Fruit fly (Drosophila melanogaster): ENCODE measurements around the gene Nplp2.

Gene Nplp2

dm6 chr3L:13403141-13403867 lies 47.1 kb downstream of the Nplp2 start (continued):
- no peak for TF ChIP-seq tx (GFP tag; optimal IDR thresholded peaks at IDR 0.05)
- TF ChIP-seq vfl (GFP tag; optimal IDR thresholded peaks at IDR 0.05), result no peak
- TF ChIP-seq CG11696 (GFP tag; IDR thresholded peaks at IDR 0.05), result no peak
- peak; percentile 68 for TF ChIP-seq nmo (GFP tag; optimal IDR thresholded peaks at IDR 0.05)
- TF ChIP-seq CG7928 (GFP tag; optimal IDR thresholded peaks at IDR 0.05), result no peak
- peak; percentile 60 for TF ChIP-seq gem (tag; optimal IDR thresholded peaks at IDR 0.05)
- TF ChIP-seq HmgD (GFP tag; optimal IDR thresholded peaks at IDR 0.05), result no peak
- TF ChIP-seq bsh (GFP tag; optimal IDR thresholded peaks at IDR 0.05), result peak in 1 of 2 experiments; percentile 18
- TF ChIP-seq CG11093 (GFP tag; IDR thresholded peaks at IDR 0.05), result no peak
- TF ChIP-seq psq (GFP tag; optimal IDR thresholded peaks at IDR 0.05), result no peak
- TF ChIP-seq hkb (optimal IDR thresholded peaks at IDR 0.05), result no peak
- no peak for TF ChIP-seq hkb (GFP tag; IDR thresholded peaks at IDR 0.05)
- 0 out of 2 replicates have a peak, but pooled peaks have one; percentile 23 for TF ChIP-seq vvl (GFP tag; IDR thresholded peaks at IDR 0.05)
- TF ChIP-seq CG2199 (GFP tag; IDR thresholded peaks at IDR 0.05), result no peak
- TF ChIP-seq Ravus (GFP tag; IDR thresholded peaks at IDR 0.05), result no peak
- no peak for TF ChIP-seq CG31365 (tag; optimal IDR thresholded peaks at IDR 0.05)
- no peak for TF ChIP-seq pan (optimal IDR thresholded peaks at IDR 0.05)
- peak in 1 of 2 experiments; percentile 16 for TF ChIP-seq pan (GFP tag; optimal IDR thresholded peaks at IDR 0.05 in 1 of 2, IDR thresholded peaks at IDR 0.05 in 1 of 2)
- TF ChIP-seq CG15269 (tag; optimal IDR thresholded peaks at IDR 0.05), result no peak
- no peak for TF ChIP-seq CG31224 (GFP tag; IDR thresholded peaks at IDR 0.05)
- no peak for TF ChIP-seq ara (GFP tag; IDR thresholded peaks at IDR 0.05)
- no peak for TF ChIP-seq Elba2 (GFP tag; optimal IDR thresholded peaks at IDR 0.05)
- no peak for TF ChIP-seq Stat92E (GFP tag; optimal IDR thresholded peaks at IDR 0.05)
- TF ChIP-seq Doc2 (GFP tag; IDR thresholded peaks at IDR 0.05), result no peak
- no peak for TF ChIP-seq Opbp (GFP tag; IDR thresholded peaks at IDR 0.05; ENCODE audit: partially characterized antibody)
- TF ChIP-seq CG17361 (GFP tag; IDR thresholded peaks at IDR 0.05), result peak; percentile 85
- TF ChIP-seq Lim3 (GFP tag; IDR thresholded peaks at IDR 0.05), result no peak
- TF ChIP-seq fru (optimal IDR thresholded peaks at IDR 0.05), result no peak
- no peak for TF ChIP-seq tgo (GFP tag; IDR thresholded peaks at IDR 0.05)
- no peak for TF ChIP-seq Dbx (GFP tag; IDR thresholded peaks at IDR 0.05)
- no peak for TF ChIP-seq tna (GFP tag; IDR thresholded peaks at IDR 0.05; ENCODE audit: partially characterized antibody)
- TF ChIP-seq CG3281 (GFP tag; optimal IDR thresholded peaks at IDR 0.05), result no peak
- TF ChIP-seq Drgx (GFP tag; IDR thresholded peaks at IDR 0.05), result no peak
- TF ChIP-seq ab (GFP tag; optimal IDR thresholded peaks at IDR 0.05), result no peak
- no peak for TF ChIP-seq D (optimal IDR thresholded peaks at IDR 0.05)
- TF ChIP-seq D (GFP tag; optimal IDR thresholded peaks at IDR 0.05), result peak; percentile 64
- TF ChIP-seq CG12071 (GFP tag; optimal IDR thresholded peaks at IDR 0.05), result no peak
- no peak for TF ChIP-seq Bdp1 (GFP tag; optimal IDR thresholded peaks at IDR 0.05)
- no peak for TF ChIP-seq CG3163 (GFP tag; optimal IDR thresholded peaks at IDR 0.05)
- peak; percentile 32; the same call in 1 of the 2 replicates for TF ChIP-seq rib (GFP tag; IDR thresholded peaks at IDR 0.05)
- TF ChIP-seq Hr51 (GFP tag; optimal IDR thresholded peaks at IDR 0.05), result no peak
- no peak for TF ChIP-seq PHDP (tag; optimal IDR thresholded peaks at IDR 0.05)
- TF ChIP-seq CG11560 (tag; IDR thresholded peaks at IDR 0.05), result no peak
- no peak for TF ChIP-seq CG9797 (GFP tag; optimal IDR thresholded peaks at IDR 0.05)
- TF ChIP-seq Side (GFP tag; optimal IDR thresholded peaks at IDR 0.05), result no peak
- no peak for TF ChIP-seq Bgb (GFP tag; IDR thresholded peaks at IDR 0.05; ENCODE audit: partially characterized antibody)
- TF ChIP-seq CG8290 (GFP tag; optimal IDR thresholded peaks at IDR 0.05), result no peak
- no peak for TF ChIP-seq CG8290 (tag; optimal IDR thresholded peaks at IDR 0.05)
- TF ChIP-seq pzg (GFP tag; optimal IDR thresholded peaks at IDR 0.05), result no peak
- no peak for TF ChIP-seq CG2120 (GFP tag; optimal IDR thresholded peaks at IDR 0.05)
- TF ChIP-seq corto (GFP tag; optimal IDR thresholded peaks at IDR 0.05), result no peak
- TF ChIP-seq Bteb2 (GFP tag; optimal IDR thresholded peaks at IDR 0.05), result no peak
